Worm (Caenorhabditis elegans): ENCODE results near the gene F37H8.6.

The F37H8.6 gene

ce11 chrII:11152495-11152894 lies 24.8 kb downstream of the F37H8.6 start, which contains the start of gene pqm-1:
TSS of gene pqm-1 (minus strand) at chrII:11152595.
- TF ChIP-seq ztf-23 (GFP tag; IDR thresholded peaks at IDR 0.05): no peak
- no peak for TF ChIP-seq T22C8.4 (GFP tag; IDR thresholded peaks at IDR 0.05)
- TF ChIP-seq med-1 (GFP tag; optimal IDR thresholded peaks at IDR 0.05; ENCODE audit: insufficient read depth): no peak
- no peak for TF ChIP-seq cog-1 (tag; optimal IDR thresholded peaks at IDR 0.05)
- TF ChIP-seq ref-1 (GFP tag; conservative IDR thresholded peaks at IDR 0.05): no peak
- TF ChIP-seq klf-2 (GFP tag; conservative IDR thresholded peaks at IDR 0.05): no peak
- no peak for TF ChIP-seq ztf-29 (GFP tag; IDR thresholded peaks at IDR 0.05)
- no peak for TF ChIP-seq tab-1 (GFP tag; IDR thresholded peaks at IDR 0.05)
- no peak for TF ChIP-seq flt-1 (GFP tag; IDR thresholded peaks at IDR 0.05)

- TF ChIP-seq ztf-29 (GFP tag; IDR thresholded peaks at IDR 0.05) (no peak), T22C8.4 (GFP tag; IDR thresholded peaks at IDR 0.05) (no peak), cog-1 (tag; optimal IDR thresholded peaks at IDR 0.05) (no peak), med-1 (GFP tag; optimal IDR thresholded peaks at IDR 0.05; ENCODE audit: insufficient read depth) (no peak), ztf-23 (GFP tag; IDR thresholded peaks at IDR 0.05) (no peak), tab-1 (GFP tag; IDR thresholded peaks at IDR 0.05) (no peak), flt-1 (GFP tag; IDR thresholded peaks at IDR 0.05) (no peak), ref-1 (GFP tag; conservative IDR thresholded peaks at IDR 0.05) (no peak), klf-2 (GFP tag; conservative IDR thresholded peaks at IDR 0.05) (no peak)
Observed at ce11 chrII:11150976-11151375, 26.3 kb downstream of the F37H8.6 start.

- TF ChIP-seq klf-2 (GFP tag; conservative IDR thresholded peaks at IDR 0.05) (no peak), cog-1 (tag; optimal IDR thresholded peaks at IDR 0.05) (no peak), T22C8.4 (GFP tag; IDR thresholded peaks at IDR 0.05) (no peak), med-1 (GFP tag; optimal IDR thresholded peaks at IDR 0.05; ENCODE audit: insufficient read depth) (no peak), ref-1 (GFP tag; conservative IDR thresholded peaks at IDR 0.05) (no peak), ztf-29 (GFP tag; IDR thresholded peaks at IDR 0.05) (no peak), ztf-23 (GFP tag; IDR thresholded peaks at IDR 0.05) (no peak)
Observed at ce11 chrII:11149866-11150685, 27.2 kb downstream of the F37H8.6 start.

ce11 chrII:11142571-11142970 lies 34.7 kb downstream of the F37H8.6 start, which contains the start of gene arrd-6:
TSS of gene arrd-6 (plus strand) at chrII:11142739.
- TF ChIP-seq T22C8.4 (GFP tag; IDR thresholded peaks at IDR 0.05): no peak
- no peak for TF ChIP-seq ztf-29 (GFP tag; IDR thresholded peaks at IDR 0.05)
- no peak for TF ChIP-seq tab-1 (GFP tag; IDR thresholded peaks at IDR 0.05)
- no peak for TF ChIP-seq klf-2 (GFP tag; conservative IDR thresholded peaks at IDR 0.05)
- TF ChIP-seq ref-1 (GFP tag; conservative IDR thresholded peaks at IDR 0.05): no peak
- no peak for TF ChIP-seq ztf-23 (GFP tag; IDR thresholded peaks at IDR 0.05)
- TF ChIP-seq med-1 (GFP tag; optimal IDR thresholded peaks at IDR 0.05; ENCODE audit: insufficient read depth): no peak
- no peak for TF ChIP-seq flt-1 (GFP tag; IDR thresholded peaks at IDR 0.05)
- TF ChIP-seq cog-1 (tag; optimal IDR thresholded peaks at IDR 0.05): no peak

- TF ChIP-seq tab-1 (GFP tag; IDR thresholded peaks at IDR 0.05) (no peak), T22C8.4 (GFP tag; IDR thresholded peaks at IDR 0.05) (no peak), med-1 (GFP tag; optimal IDR thresholded peaks at IDR 0.05; ENCODE audit: insufficient read depth) (no peak), flt-1 (GFP tag; IDR thresholded peaks at IDR 0.05) (no peak), ztf-29 (GFP tag; IDR thresholded peaks at IDR 0.05) (no peak), cog-1 (tag; optimal IDR thresholded peaks at IDR 0.05) (no peak), ref-1 (GFP tag; conservative IDR thresholded peaks at IDR 0.05) (no peak)
Observed at ce11 chrII:11140140-11140539, 37.1 kb downstream of the F37H8.6 start, which contains the start of gene F40F8.4. TSS of gene F40F8.4 (minus strand) at chrII:11140240.

- TF ChIP-seq cog-1 (tag; optimal IDR thresholded peaks at IDR 0.05) (no peak), ref-1 (GFP tag; conservative IDR thresholded peaks at IDR 0.05) (no peak), ztf-23 (GFP tag; IDR thresholded peaks at IDR 0.05) (no peak), med-1 (GFP tag; optimal IDR thresholded peaks at IDR 0.05; ENCODE audit: insufficient read depth) (no peak), ztf-29 (GFP tag; IDR thresholded peaks at IDR 0.05) (no peak), flt-1 (GFP tag; IDR thresholded peaks at IDR 0.05) (no peak), tab-1 (GFP tag; IDR thresholded peaks at IDR 0.05) (no peak), klf-2 (GFP tag; conservative IDR thresholded peaks at IDR 0.05) (no peak), T22C8.4 (GFP tag; IDR thresholded peaks at IDR 0.05) (no peak)
Observed at ce11 chrII:11135773-11136172, 41.5 kb downstream of the F37H8.6 start.

- TF ChIP-seq ztf-23 (GFP tag; IDR thresholded peaks at IDR 0.05) (no peak), cog-1 (tag; optimal IDR thresholded peaks at IDR 0.05) (no peak), klf-2 (GFP tag; conservative IDR thresholded peaks at IDR 0.05) (no peak), tab-1 (GFP tag; IDR thresholded peaks at IDR 0.05) (no peak), flt-1 (GFP tag; IDR thresholded peaks at IDR 0.05) (no peak), ref-1 (GFP tag; conservative IDR thresholded peaks at IDR 0.05) (no peak)
Observed at ce11 chrII:11134828-11135227, 42.4 kb downstream of the F37H8.6 start, which contains the start of gene F40F8.5. TSS of gene F40F8.5 (minus strand) at chrII:11134928.

ce11 chrII:11132542-11132941 lies 44.7 kb downstream of the F37H8.6 start, which contains the start of gene F40F8.11:
TSS of gene F40F8.11 (minus strand) at chrII:11132590.
- TF ChIP-seq ztf-23 (GFP tag; IDR thresholded peaks at IDR 0.05) (no peak), cog-1 (tag; optimal IDR thresholded peaks at IDR 0.05) (peak; percentile 10)

- no peak for TF ChIP-seq tab-1 (GFP tag; IDR thresholded peaks at IDR 0.05)
- TF ChIP-seq ztf-23 (GFP tag; IDR thresholded peaks at IDR 0.05): no peak
- no peak for TF ChIP-seq med-1 (GFP tag; optimal IDR thresholded peaks at IDR 0.05; ENCODE audit: insufficient read depth)
- TF ChIP-seq klf-2 (GFP tag; conservative IDR thresholded peaks at IDR 0.05): no peak
- no peak for TF ChIP-seq ztf-29 (GFP tag; IDR thresholded peaks at IDR 0.05)
Observed at ce11 chrII:11129517-11129916, 47.8 kb downstream of the F37H8.6 start, which contains the start of gene F40F8.12. TSS of gene F40F8.12 (plus strand) at chrII:11129817.

- TF ChIP-seq T22C8.4 (GFP tag; IDR thresholded peaks at IDR 0.05): no peak
- no peak for TF ChIP-seq tab-1 (GFP tag; IDR thresholded peaks at IDR 0.05)
- no peak for TF ChIP-seq ztf-23 (GFP tag; IDR thresholded peaks at IDR 0.05)
- no peak for TF ChIP-seq ref-1 (GFP tag; conservative IDR thresholded peaks at IDR 0.05)
- TF ChIP-seq klf-2 (GFP tag; conservative IDR thresholded peaks at IDR 0.05): no peak
- TF ChIP-seq ztf-29 (GFP tag; IDR thresholded peaks at IDR 0.05): no peak
- TF ChIP-seq flt-1 (GFP tag; IDR thresholded peaks at IDR 0.05): no peak
- TF ChIP-seq med-1 (GFP tag; optimal IDR thresholded peaks at IDR 0.05; ENCODE audit: insufficient read depth): no peak
- TF ChIP-seq cog-1 (tag; optimal IDR thresholded peaks at IDR 0.05): no peak
Observed at ce11 chrII:11128989-11129388, 48.3 kb downstream of the F37H8.6 start, which contains the start of gene F40F8.3. TSS of gene F40F8.3 (plus strand) at chrII:11129289.

All from whole organism, midembryonic.